Fruit fly (Drosophila melanogaster) whole organism, embryonic: ENCODE results near the gene CG6178.
A peak's percentile ranks its signal among the peaks of the same experiment; 100 is the strongest.

Experiments
- Adf1 ChIP-seq: fragments of 200-800 bp; sonication (Bioruptor generic); IDR thresholded peaks from 2 replicates; pipeline ENCODE4 v1.3.6; 2022; ENCODE audit warnings: missing biosample characterization, missing genetic modification characterization
- Atf-2 ChIP-seq: fragments of 200-800 bp; sonication (Bioruptor generic); optimal IDR thresholded peaks from 2 replicates; lab custom pipeline; 2016; ENCODE audit warnings: missing biosample characterization, missing genetic modification characterization
- B-H2 ChIP-seq: fragments of 200-800 bp; sonication (Bioruptor generic); optimal IDR thresholded peaks from 2 replicates; lab custom pipeline; 2018; ENCODE audit warnings: missing biosample characterization, mild to moderate bottlenecking, missing genetic modification characterization
- BEAF-32 ChIP-seq: fragments of 200-800 bp; sonication (Bioruptor generic); optimal IDR thresholded peaks from 3 replicates; lab custom pipeline; 2017; ENCODE audit warnings: missing biosample characterization, missing genetic modification characterization, mild to moderate bottlenecking, moderate library complexity, missing genetic modification reagents
- Blimp-1 ChIP-seq: fragments of 200-800 bp; sonication (Bioruptor generic); optimal IDR thresholded peaks from 3 replicates; lab custom pipeline; 2018; ENCODE audit warnings: missing biosample characterization, missing genetic modification characterization, mild to moderate bottlenecking, moderate library complexity, missing genetic modification reagents
- CG10321 ChIP-seq: fragments of 200-800 bp; sonication (Bioruptor generic); IDR thresholded peaks from 2 replicates; pipeline ENCODE4 v1.3.6; 2022; ENCODE audit warnings: missing biosample characterization, missing genetic modification characterization
- CG11398 ChIP-seq: fragments of 200-800 bp; sonication (Bioruptor generic); optimal IDR thresholded peaks from 2 replicates; lab custom pipeline; 2016; ENCODE audit warnings: missing biosample characterization, missing genetic modification characterization
- CG11695 ChIP-seq: fragments of 200-800 bp; sonication (Bioruptor generic); IDR thresholded peaks from 3 replicates; pipeline ENCODE4 v1.3.6; 2022; ENCODE audit warnings: missing biosample characterization, missing genetic modification characterization
- CG17385 ChIP-seq: fragments of 200-800 bp; sonication (Bioruptor generic); optimal IDR thresholded peaks from 3 replicates; lab custom pipeline; 2018; ENCODE audit warnings: missing biosample characterization, mild to moderate bottlenecking, missing genetic modification characterization
- CG1792 ChIP-seq: fragments of 200-800 bp; sonication (Bioruptor generic); optimal IDR thresholded peaks from 2 replicates; lab custom pipeline; 2016; ENCODE audit warnings: missing biosample characterization, missing genetic modification characterization
- CG18764 ChIP-seq: fragments of 200-800 bp; sonication (Bioruptor generic); optimal IDR thresholded peaks from 3 replicates; lab custom pipeline; 2016; ENCODE audit warnings: missing biosample characterization, missing genetic modification characterization
- CG2129 ChIP-seq: fragments of 200-800 bp; sonication (Bioruptor generic); IDR thresholded peaks from 2 replicates; pipeline ENCODE4 v1.3.6; 2022; ENCODE audit warnings: missing biosample characterization, missing genetic modification characterization; ENCODE audit not compliant: partially characterized antibody
- CG33213 ChIP-seq: fragments of 200-800 bp; sonication (Bioruptor generic); optimal IDR thresholded peaks from 3 replicates; lab custom pipeline; 2016; ENCODE audit warnings: missing biosample characterization, missing genetic modification characterization
- CG3995 ChIP-seq: fragments of 200-800 bp; sonication (Bioruptor generic); optimal IDR thresholded peaks from 3 replicates; lab custom pipeline; 2016; ENCODE audit warnings: missing biosample characterization, missing genetic modification characterization
- CG4328 ChIP-seq: fragments of 200-800 bp; sonication (Bioruptor generic); optimal IDR thresholded peaks from 3 replicates; lab custom pipeline; 2017; ENCODE audit warnings: missing biosample characterization, missing genetic modification reagents, missing genetic modification characterization
- CG43689 ChIP-seq: fragments of 200-800 bp; sonication (Bioruptor generic); IDR thresholded peaks from 2 replicates; pipeline ENCODE4 v1.3.6; 2022; ENCODE audit warnings: missing biosample characterization, missing genetic modification characterization
- CG6654 ChIP-seq: fragments of 200-800 bp; sonication (Bioruptor generic); optimal IDR thresholded peaks from 2 replicates; lab custom pipeline; 2017; ENCODE audit warnings: missing biosample characterization, mild to moderate bottlenecking, missing genetic modification characterization
- CG6689 ChIP-seq: fragments of 200-800 bp; sonication (Bioruptor generic); IDR thresholded peaks from 2 replicates; pipeline ENCODE4 v1.3.6; 2022; ENCODE audit warnings: missing biosample characterization, missing genetic modification characterization
- CG6813 ChIP-seq: fragments of 200-800 bp; sonication (Bioruptor generic); optimal IDR thresholded peaks from 2 replicates; lab custom pipeline; 2017; ENCODE audit warnings: missing biosample characterization, missing genetic modification characterization, mild to moderate bottlenecking, moderate library complexity, missing genetic modification reagents
- CG7271 ChIP-seq: fragments of 200-800 bp; sonication (Bioruptor generic); optimal IDR thresholded peaks from 2 replicates; lab custom pipeline; 2018; ENCODE audit warnings: missing biosample characterization, mild to moderate bottlenecking, missing genetic modification characterization, moderate library complexity
- CG7357 ChIP-seq: fragments of 200-800 bp; sonication (Bioruptor generic); IDR thresholded peaks from 3 replicates; pipeline ENCODE4 v1.3.6; 2022; ENCODE audit warnings: missing biosample characterization, missing genetic modification characterization
- CG8388 ChIP-seq: fragments of 200-800 bp; sonication (Bioruptor generic); optimal IDR thresholded peaks from 2 replicates; lab custom pipeline; 2019; ENCODE audit warnings: missing biosample characterization, mild to moderate bottlenecking, missing genetic modification characterization, moderate library complexity
- CG9817 ChIP-seq: fragments of 200-800 bp; sonication (Bioruptor generic); optimal IDR thresholded peaks from 2 replicates; lab custom pipeline; 2018; ENCODE audit warnings: missing biosample characterization, mild to moderate bottlenecking, missing genetic modification characterization, moderate library complexity
- CrebB ChIP-seq: fragments of 200-800 bp; sonication (Bioruptor generic); optimal IDR thresholded peaks from 3 replicates; lab custom pipeline; 2018; ENCODE audit warnings: missing biosample characterization, mild to moderate bottlenecking, missing genetic modification characterization
- Dip3 ChIP-seq: fragments of 200-800 bp; sonication (Bioruptor generic); optimal IDR thresholded peaks from 3 replicates; lab custom pipeline; 2016; ENCODE audit warnings: missing biosample characterization, missing genetic modification characterization
- Dp ChIP-seq: fragments of 200-800 bp; sonication (Bioruptor generic); optimal IDR thresholded peaks from 2 replicates; lab custom pipeline; 2018; ENCODE audit warnings: missing biosample characterization, mild to moderate bottlenecking, missing genetic modification characterization, moderate library complexity
- Eip74EF ChIP-seq, 2 experiments: fragments of 200-800 bp in 1 of 2; fragments of >200 bp in 1 of 2; sonication (Bioruptor generic) in 1 of 2; optimal IDR thresholded peaks; 2 replicates each; lab custom pipeline; 2017 to 2019; ENCODE audit warnings: missing biosample characterization in 2 of 2, missing genetic modification characterization in 2 of 2, mild to moderate bottlenecking in 1 of 2, moderate library complexity in 1 of 2
- Fer2 ChIP-seq: fragments of 200-800 bp; sonication (Bioruptor generic); optimal IDR thresholded peaks from 2 replicates; lab custom pipeline; 2018; ENCODE audit warnings: missing biosample characterization, mild to moderate bottlenecking, missing genetic modification characterization, moderate library complexity
- Hr78 ChIP-seq, 2 experiments: fragments of 200-800 bp in 1 of 2; fragments of >200 bp in 1 of 2; sonication (Bioruptor generic) in 1 of 2; optimal IDR thresholded peaks; 2 replicates each; lab custom pipeline; 2017 to 2019; ENCODE audit warnings: missing biosample characterization in 2 of 2, missing genetic modification characterization in 2 of 2, mild to moderate bottlenecking in 1 of 2, moderate library complexity in 1 of 2
- Med ChIP-seq: fragments of 200-800 bp; sonication (Bioruptor generic); peaks from one replicate; lab custom pipeline; 2016; ENCODE audit warnings: missing biosample characterization, missing genetic modification characterization, mild to moderate bottlenecking, inconsistent platforms, moderate library complexity
- Pdp1 ChIP-seq, 2 experiments: fragments of 200-800 bp; sonication (Bioruptor generic); optimal IDR thresholded peaks; 3 replicates each; lab custom pipeline; 2016; ENCODE audit warnings: missing biosample characterization in 2 of 2, missing genetic modification characterization in 2 of 2, mild to moderate bottlenecking in 1 of 2, moderate library complexity in 1 of 2
- Six4 ChIP-seq: fragments of 200-800 bp; sonication (Bioruptor generic); optimal IDR thresholded peaks from 2 replicates; lab custom pipeline; 2016; ENCODE audit warnings: missing biosample characterization, missing genetic modification characterization
- btn ChIP-seq: fragments of 200-800 bp; sonication (Bioruptor generic); optimal IDR thresholded peaks from 2 replicates; lab custom pipeline; 2016; ENCODE audit warnings: missing biosample characterization, missing genetic modification characterization
- cato ChIP-seq: fragments of 200-800 bp; sonication (Bioruptor generic); optimal IDR thresholded peaks from 2 replicates; lab custom pipeline; 2016; ENCODE audit warnings: missing biosample characterization, missing genetic modification characterization, borderline replicate concordance
- caup ChIP-seq: fragments of 200-800 bp; sonication (Bioruptor generic); optimal IDR thresholded peaks from 3 replicates; lab custom pipeline; 2017; ENCODE audit warnings: missing biosample characterization, mild to moderate bottlenecking, missing genetic modification characterization, moderate library complexity; ENCODE audit not compliant: severe bottlenecking
- chinmo ChIP-seq: fragments of 200-800 bp; sonication (Bioruptor generic); IDR thresholded peaks from 4 replicates; pipeline ENCODE4 v1.3.6; 2022; ENCODE audit warnings: missing biosample characterization, missing genetic modification characterization; ENCODE audit not compliant: partially characterized antibody
- danr ChIP-seq: fragments of 200-800 bp; sonication (Bioruptor generic); IDR thresholded peaks from 2 replicates; pipeline ENCODE4 v1.3.6; 2022; ENCODE audit warnings: missing biosample characterization, missing genetic modification characterization
- h ChIP-seq: fragments of >200 bp; optimal IDR thresholded peaks from 2 replicates; lab custom pipeline; 2017
- kah ChIP-seq: fragments of 200-800 bp; sonication (Bioruptor generic); optimal IDR thresholded peaks from 2 replicates; lab custom pipeline; 2018; ENCODE audit warnings: missing biosample characterization, mild to moderate bottlenecking, missing genetic modification characterization
- knrl ChIP-seq: fragments of 200-800 bp; sonication (Bioruptor generic); IDR thresholded peaks from 3 replicates; pipeline ENCODE4 v1.3.6; 2022; ENCODE audit warnings: missing biosample characterization, missing genetic modification characterization; ENCODE audit not compliant: partially characterized antibody
- luna ChIP-seq: fragments of 200-800 bp; sonication (Bioruptor generic); optimal IDR thresholded peaks from 2 replicates; lab custom pipeline; 2016; ENCODE audit warnings: missing biosample characterization, missing genetic modification characterization
- shn ChIP-seq: fragments of 200-800 bp; sonication (Bioruptor generic); optimal IDR thresholded peaks from 3 replicates; lab custom pipeline; 2016; ENCODE audit warnings: missing biosample characterization, missing genetic modification characterization
- sima ChIP-seq: fragments of 200-800 bp; sonication (Bioruptor generic); optimal IDR thresholded peaks from 2 replicates; lab custom pipeline; 2016; ENCODE audit warnings: missing biosample characterization, missing genetic modification characterization
- sr ChIP-seq: fragments of 200-800 bp; sonication (Bioruptor generic); IDR thresholded peaks from 3 replicates; pipeline ENCODE4 v1.3.6; 2022; ENCODE audit warnings: missing biosample characterization, missing genetic modification characterization
- sug ChIP-seq: fragments of 200-800 bp; optimal IDR thresholded peaks from 2 replicates; lab custom pipeline; 2019; ENCODE audit warnings: missing biosample characterization, mild to moderate bottlenecking, missing genetic modification characterization, moderate library complexity
- twi ChIP-seq: fragments of 200-800 bp; optimal IDR thresholded peaks from 2 replicates; lab custom pipeline; 2019; ENCODE audit warnings: missing biosample characterization, mild to moderate bottlenecking, missing genetic modification characterization, moderate library complexity
- zen ChIP-seq: fragments of 200-800 bp; sonication (Bioruptor generic); optimal IDR thresholded peaks from 3 replicates; lab custom pipeline; 2018; ENCODE audit warnings: missing biosample characterization, mild to moderate bottlenecking, missing genetic modification characterization, moderate library complexity

The CG6178 gene

DNA sequence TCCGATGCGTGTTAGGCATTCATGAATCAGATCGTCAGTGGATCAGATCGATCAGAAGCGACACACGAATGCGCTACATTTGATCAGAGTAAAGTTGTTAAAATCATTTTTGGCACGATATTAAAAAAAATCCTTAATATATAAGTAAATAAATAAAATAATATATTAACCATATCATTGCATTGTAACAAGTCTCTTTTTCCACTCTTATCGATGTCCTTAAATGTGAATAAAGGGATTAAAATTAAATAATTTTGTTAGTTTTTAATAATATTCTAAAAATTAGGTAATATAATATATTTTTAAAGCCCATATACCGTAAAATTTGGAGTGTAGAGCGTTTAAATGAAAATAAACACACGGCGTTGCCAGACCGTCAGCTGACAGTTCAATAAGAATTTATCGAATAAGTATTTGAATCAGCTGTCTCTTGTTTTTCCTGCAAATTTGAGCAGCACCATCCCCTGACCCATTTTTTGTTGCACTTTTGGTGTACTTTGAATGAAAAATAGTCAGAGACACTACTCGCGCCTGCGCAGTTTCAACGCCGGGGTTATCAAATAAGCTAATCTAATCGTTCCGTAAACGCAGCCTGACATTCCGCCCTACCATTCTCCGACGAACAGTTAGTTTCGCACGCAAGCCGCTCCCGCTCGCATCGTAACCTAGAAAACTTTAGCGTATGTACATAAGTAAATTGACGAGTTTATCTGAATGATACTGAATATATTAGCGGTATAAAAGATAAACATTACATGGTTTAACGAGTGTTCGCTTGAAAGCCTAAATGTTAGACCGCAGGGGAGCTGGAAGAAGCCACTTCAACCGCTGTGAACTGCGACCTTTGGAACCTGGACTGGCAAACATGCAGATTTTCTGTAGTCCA, at the start of gene CG6178, which contains the start of gene p38a (continued):
- TF ChIP-seq sr (GFP tag; lab: Robert Waterston, UW), result peak; percentile 68; the same call in 2 of the 3 replicates
- peak; percentile 89; the same call in 3 of the 4 replicates for TF ChIP-seq chinmo (GFP tag; lab: Robert Waterston, UW)
- peak; percentile 94 for TF ChIP-seq CG17385 (GFP tag; lab: Kevin White, UChicago)
- no peak for TF ChIP-seq sima (GFP tag; lab: Kevin White, UChicago)
- TF ChIP-seq CG1792 (GFP tag; lab: Kevin White, UChicago), result no peak
- peak; percentile 95 for TF ChIP-seq twi (tag; lab: Kevin White, UChicago)
- peak; percentile 97 for TF ChIP-seq Fer2 (tag; lab: Kevin White, UChicago)
- no peak for TF ChIP-seq CG2129 (GFP tag; lab: Robert Waterston, UW)
- TF ChIP-seq Blimp-1 (GFP tag; lab: Kevin White, UChicago), result peak; percentile 96
- TF ChIP-seq sug (tag; lab: Kevin White, UChicago), result peak; percentile 95
- peak; percentile 77; the same call in 1 of the 2 replicates for TF ChIP-seq CG10321 (GFP tag; lab: Robert Waterston, UW)
- TF ChIP-seq CG33213 (GFP tag; lab: Kevin White, UChicago), result peak; percentile 14
- peak; percentile 94 for TF ChIP-seq CG7357 (GFP tag; lab: Robert Waterston, UW)
- TF ChIP-seq BEAF-32 (GFP tag; lab: Kevin White, UChicago), result peak; percentile 15
- TF ChIP-seq CG7271 (tag; lab: Kevin White, UChicago), result peak; percentile 52
- TF ChIP-seq Eip74EF (GFP tag; optimal IDR thresholded peaks at IDR 0.05; lab: Kevin White, UChicago), result peak in 1 of 2 experiments; percentile 97
- TF ChIP-seq kah, result peak; percentile 92
- TF ChIP-seq shn (GFP tag; lab: Kevin White, UChicago), result peak; percentile 68
- TF ChIP-seq CG9817 (tag; lab: Kevin White, UChicago), result peak; percentile 98
- peak; percentile 43 for TF ChIP-seq Atf-2 (GFP tag; lab: Kevin White, UChicago)
- peak; percentile 84 for TF ChIP-seq cato (GFP tag; lab: Kevin White, UChicago)
- TF ChIP-seq btn, result no peak
- peak; percentile 86 for TF ChIP-seq CG18764 (GFP tag; lab: Kevin White, UChicago)
- TF ChIP-seq CG8388, result peak; percentile 97
- TF ChIP-seq CG43689, result peak; percentile 92
- TF ChIP-seq Med (GFP tag; lab: Kevin White, UChicago), result peak; percentile 84
- TF ChIP-seq CG6689 (GFP tag; lab: Robert Waterston, UW), result peak; percentile 98
- TF ChIP-seq CG11695, result peak; percentile 98
- peak; percentile 96 for TF ChIP-seq B-H2 (GFP tag; lab: Kevin White, UChicago)
- no peak for TF ChIP-seq luna (GFP tag; lab: Kevin White, UChicago)
- no peak for TF ChIP-seq knrl
- TF ChIP-seq CG11398 (GFP tag; lab: Kevin White, UChicago), result peak; percentile 1
- TF ChIP-seq Dip3 (GFP tag; lab: Kevin White, UChicago), result peak; percentile 76
- peak; percentile 93 for TF ChIP-seq zen (tag; lab: Kevin White, UChicago)
- TF ChIP-seq Six4 (GFP tag; lab: Kevin White, UChicago), result peak; percentile 84
- peak; percentile 81 for TF ChIP-seq Adf1
- TF ChIP-seq caup, result peak; percentile 96
- peak; percentile 94 for TF ChIP-seq danr (GFP tag; lab: Robert Waterston, UW)
- TF ChIP-seq CrebB (tag; lab: Kevin White, UChicago), result peak; percentile 82
- peak; percentile 39 for TF ChIP-seq CG3995 (GFP tag; lab: Kevin White, UChicago)
- TF ChIP-seq Dp (GFP tag; lab: Kevin White, UChicago), result peak; percentile 59
- TF ChIP-seq CG6813 (GFP tag; lab: Kevin White, UChicago), result peak; percentile 94
- peak; percentile 90 for TF ChIP-seq CG6654 (GFP tag; lab: Kevin White, UChicago)
- TF ChIP-seq h (lab: Kevin White, UChicago), result no peak
- peak; percentile 43 to 53 for TF ChIP-seq Pdp1 (GFP tag; optimal IDR thresholded peaks at IDR 0.05; lab: Kevin White, UChicago)
- TF ChIP-seq CG4328 (GFP tag; lab: Kevin White, UChicago), result peak; percentile 95
- peak in 1 of 2 experiments; percentile 83 for TF ChIP-seq Hr78 (GFP tag; optimal IDR thresholded peaks at IDR 0.05; lab: Kevin White, UChicago)
